Fruit fly (Drosophila melanogaster) whole organism, embryonic: ENCODE data around the gene LSm7.

ENCODE experiments used
- Atf6 ChIP-seq: fragments of 200-800 bp; sonication (Bioruptor generic); IDR thresholded peaks from 2 replicates; pipeline ENCODE4 v1.3.6; 2022; ENCODE audit warnings: missing biosample characterization, missing genetic modification characterization
- CG10274 ChIP-seq: fragments of 200-800 bp; sonication (Bioruptor generic); optimal IDR thresholded peaks from 3 replicates; lab custom pipeline; 2017; ENCODE audit warnings: missing biosample characterization, mild to moderate bottlenecking, missing genetic modification characterization
- CG10959 ChIP-seq: fragments of 200-800 bp; sonication (Bioruptor generic); IDR thresholded peaks from 2 replicates; pipeline ENCODE4 v1.3.6; 2022; ENCODE audit warnings: missing biosample characterization, missing genetic modification characterization
- CG12236 ChIP-seq: fragments of 200-800 bp; sonication (Bioruptor generic); optimal IDR thresholded peaks from 2 replicates; lab custom pipeline; 2016; ENCODE audit warnings: missing biosample characterization, missing genetic modification characterization
- CG12299 ChIP-seq: fragments of 200-800 bp; sonication (Bioruptor generic); optimal IDR thresholded peaks from 2 replicates; lab custom pipeline; 2018; ENCODE audit warnings: missing biosample characterization, mild to moderate bottlenecking, missing genetic modification characterization
- CG12769 ChIP-seq: fragments of 200-800 bp; sonication (Bioruptor generic); optimal IDR thresholded peaks from 2 replicates; lab custom pipeline; 2019; ENCODE audit warnings: missing biosample characterization, mild to moderate bottlenecking, missing genetic modification characterization, moderate library complexity
- CG12942 ChIP-seq: fragments of 200-800 bp; sonication (Bioruptor generic); optimal IDR thresholded peaks from 3 replicates; lab custom pipeline; 2016; ENCODE audit warnings: missing biosample characterization, missing genetic modification characterization
- CG13894 ChIP-seq: fragments of 200-800 bp; sonication (Bioruptor generic); optimal IDR thresholded peaks from 3 replicates; lab custom pipeline; 2018; ENCODE audit warnings: missing biosample characterization, mild to moderate bottlenecking, missing genetic modification characterization, moderate library complexity
- CG16815 ChIP-seq: fragments of 200-800 bp; sonication (Bioruptor generic); optimal IDR thresholded peaks from 3 replicates; lab custom pipeline; 2017; ENCODE audit warnings: missing biosample characterization, mild to moderate bottlenecking, missing genetic modification characterization
- CG17912 ChIP-seq: fragments of 200-800 bp; sonication (Bioruptor generic); optimal IDR thresholded peaks from 2 replicates; lab custom pipeline; 2018; ENCODE audit warnings: missing biosample characterization, mild to moderate bottlenecking, missing genetic modification characterization
- CG1792 ChIP-seq: fragments of 200-800 bp; sonication (Bioruptor generic); optimal IDR thresholded peaks from 2 replicates; lab custom pipeline; 2016; ENCODE audit warnings: missing biosample characterization, missing genetic modification characterization
- CG18619 ChIP-seq: fragments of 200-800 bp; sonication (Bioruptor generic); optimal IDR thresholded peaks from 3 replicates; lab custom pipeline; 2017; ENCODE audit warnings: missing biosample characterization, mild to moderate bottlenecking, missing genetic modification characterization
- CG2116 ChIP-seq: fragments of 200-800 bp; sonication (Bioruptor generic); optimal IDR thresholded peaks from 3 replicates; lab custom pipeline; 2018; ENCODE audit warnings: missing biosample characterization, mild to moderate bottlenecking, missing genetic modification characterization
- CG2199 ChIP-seq: fragments of 200-800 bp; sonication (Bioruptor generic); IDR thresholded peaks from 3 replicates; pipeline ENCODE4 v1.3.6; 2022; ENCODE audit warnings: missing biosample characterization, missing genetic modification characterization
- CG2202 ChIP-seq: fragments of 200-800 bp; sonication (Bioruptor generic); optimal IDR thresholded peaks from 2 replicates; lab custom pipeline; 2018; ENCODE audit warnings: missing biosample characterization, mild to moderate bottlenecking, missing genetic modification characterization
- CG30403 ChIP-seq: fragments of 200-800 bp; sonication (Bioruptor generic); optimal IDR thresholded peaks from 3 replicates; lab custom pipeline; 2016; ENCODE audit warnings: missing biosample characterization, missing genetic modification characterization
- CG32772 ChIP-seq: fragments of 200-800 bp; sonication (Bioruptor generic); IDR thresholded peaks from 2 replicates; pipeline ENCODE4 v1.3.6; 2022; ENCODE audit warnings: missing biosample characterization, missing genetic modification characterization
- CG4424 ChIP-seq: fragments of 200-800 bp; sonication (Bioruptor generic); optimal IDR thresholded peaks from 3 replicates; lab custom pipeline; 2016; ENCODE audit warnings: missing biosample characterization, missing genetic modification characterization
- CG4730 ChIP-seq: fragments of 200-800 bp; sonication (Bioruptor generic); IDR thresholded peaks from 2 replicates; pipeline ENCODE4 v1.3.6; 2022; ENCODE audit warnings: missing biosample characterization, missing genetic modification characterization
- CG7745 ChIP-seq: fragments of 200-800 bp; sonication (Bioruptor generic); optimal IDR thresholded peaks from 2 replicates; lab custom pipeline; 2018; ENCODE audit warnings: missing biosample characterization, mild to moderate bottlenecking, missing genetic modification characterization, moderate library complexity
- Dbx ChIP-seq: fragments of 200-800 bp; sonication (Bioruptor generic); IDR thresholded peaks from 3 replicates; pipeline ENCODE4 v1.3.6; 2022; ENCODE audit warnings: missing biosample characterization, missing genetic modification characterization
- Gsc ChIP-seq: fragments of 200-800 bp; sonication (Bioruptor generic); IDR thresholded peaks from 2 replicates; pipeline ENCODE4 v1.3.6; 2022; ENCODE audit warnings: missing biosample characterization, missing genetic modification characterization
- HmgZ ChIP-seq: fragments of 200-800 bp; sonication (Bioruptor generic); optimal IDR thresholded peaks from 2 replicates; lab custom pipeline; 2018; ENCODE audit warnings: missing biosample characterization, mild to moderate bottlenecking, missing genetic modification characterization
- Mad ChIP-seq: fragments of 200-800 bp; sonication (Bioruptor generic); optimal IDR thresholded peaks from 2 replicates; lab custom pipeline; 2016; ENCODE audit warnings: missing biosample characterization, missing genetic modification characterization
- Myb ChIP-seq: fragments of 200-800 bp; sonication (Bioruptor generic); optimal IDR thresholded peaks from 2 replicates; lab custom pipeline; 2016; ENCODE audit warnings: missing biosample characterization, missing genetic modification characterization
- NC2α ChIP-seq: fragments of 200-800 bp; sonication (Bioruptor generic); optimal IDR thresholded peaks from 2 replicates; lab custom pipeline; 2016; ENCODE audit warnings: missing biosample characterization, missing genetic modification characterization
- Oaz ChIP-seq: fragments of 200-800 bp; sonication (Bioruptor generic); IDR thresholded peaks from 2 replicates; pipeline ENCODE4 v1.3.6; 2022; ENCODE audit warnings: missing biosample characterization, missing genetic modification characterization
- Trl ChIP-seq, 3 experiments: fragments of >200 bp in 2 of 3; fragments of 200-800 bp in 1 of 3; sonication (Bioruptor generic) in 1 of 3; optimal IDR thresholded peaks; 2 replicates in 1 of 3; 3 replicates in 2 of 3; lab custom pipeline; 2016 to 2017; ENCODE audit warnings: missing biosample characterization in 1 of 3, missing genetic modification characterization in 1 of 3
- abd-A ChIP-seq: fragments of 200-800 bp; sonication (Bioruptor generic); optimal IDR thresholded peaks from 3 replicates; lab custom pipeline; 2019; ENCODE audit warnings: missing biosample characterization, mild to moderate bottlenecking, missing genetic modification characterization, moderate library complexity
- ara ChIP-seq: fragments of 200-800 bp; sonication (Bioruptor generic); IDR thresholded peaks from 2 replicates; pipeline ENCODE4 v1.3.6; 2022; ENCODE audit warnings: missing biosample characterization, missing genetic modification characterization
- bbx ChIP-seq: fragments of 200-800 bp; sonication (Bioruptor generic); IDR thresholded peaks from 2 replicates; pipeline ENCODE4 v1.3.6; 2022; ENCODE audit warnings: missing biosample characterization, missing genetic modification characterization; ENCODE audit not compliant: partially characterized antibody
- btn ChIP-seq: fragments of 200-800 bp; sonication (Bioruptor generic); optimal IDR thresholded peaks from 2 replicates; lab custom pipeline; 2016; ENCODE audit warnings: missing biosample characterization, missing genetic modification characterization
- corto ChIP-seq: fragments of 200-800 bp; sonication (Bioruptor generic); optimal IDR thresholded peaks from 2 replicates; lab custom pipeline; 2016; ENCODE audit warnings: missing biosample characterization, mild to moderate bottlenecking, missing genetic modification characterization, moderate library complexity
- croc ChIP-seq: fragments of 200-800 bp; sonication (Bioruptor generic); conservative IDR thresholded peaks from 3 replicates; pipeline ENCODE4 v1.3.6; 2022; ENCODE audit warnings: missing biosample characterization, missing genetic modification characterization
- dysf ChIP-seq: fragments of 200-800 bp; sonication (Bioruptor generic); IDR thresholded peaks from 3 replicates; pipeline ENCODE4 v1.3.6; 2022; ENCODE audit warnings: missing biosample characterization, missing genetic modification characterization
- fd3F ChIP-seq: fragments of 200-800 bp; sonication (Bioruptor generic); optimal IDR thresholded peaks from 2 replicates; lab custom pipeline; 2018; ENCODE audit warnings: missing biosample characterization, mild to moderate bottlenecking, missing genetic modification characterization, moderate library complexity
- fru ChIP-seq: fragments of >200 bp; optimal IDR thresholded peaks from 2 replicates; lab custom pipeline; 2017
- gcm2 ChIP-seq: fragments of 200-800 bp; sonication (Bioruptor generic); optimal IDR thresholded peaks from 2 replicates; lab custom pipeline; 2016; ENCODE audit warnings: missing biosample characterization, missing genetic modification characterization
- insv ChIP-seq, 2 experiments: fragments of 200-800 bp; sonication (Bioruptor generic); optimal IDR thresholded peaks; 3 replicates each; lab custom pipeline; 2016 to 2018; ENCODE audit warnings: missing biosample characterization in 2 of 2, missing genetic modification characterization in 2 of 2
- kay ChIP-seq: fragments of 200-800 bp; sonication (Bioruptor generic); optimal IDR thresholded peaks from 2 replicates; lab custom pipeline; 2016; ENCODE audit warnings: missing biosample characterization, missing genetic modification characterization
- mam ChIP-seq: fragments of 200-800 bp; sonication (Bioruptor generic); optimal IDR thresholded peaks from 3 replicates; lab custom pipeline; 2016; ENCODE audit warnings: missing biosample characterization, missing genetic modification characterization
- nerfin-1 ChIP-seq: fragments of 200-800 bp; sonication (Bioruptor generic); optimal IDR thresholded peaks from 3 replicates; lab custom pipeline; 2019; ENCODE audit warnings: missing biosample characterization, mild to moderate bottlenecking, missing genetic modification characterization, moderate library complexity
- pnt ChIP-seq: fragments of 200-800 bp; sonication (Bioruptor generic); optimal IDR thresholded peaks from 3 replicates; lab custom pipeline; 2016; ENCODE audit warnings: missing biosample characterization, missing genetic modification characterization
- run ChIP-seq: fragments of 200-800 bp; sonication (Bioruptor generic); optimal IDR thresholded peaks from 3 replicates; lab custom pipeline; 2018; ENCODE audit warnings: missing biosample characterization, mild to moderate bottlenecking, missing genetic modification characterization
- slou ChIP-seq: fragments of 200-800 bp; sonication (Bioruptor generic); optimal IDR thresholded peaks from 3 replicates; lab custom pipeline; 2016; ENCODE audit warnings: missing biosample characterization, missing genetic modification characterization
- so ChIP-seq: fragments of 200-800 bp; sonication (Bioruptor generic); IDR thresholded peaks from 3 replicates; pipeline ENCODE4 v1.3.6; 2022; ENCODE audit warnings: missing biosample characterization, missing genetic modification characterization
- sug ChIP-seq: fragments of 200-800 bp; optimal IDR thresholded peaks from 2 replicates; lab custom pipeline; 2019; ENCODE audit warnings: missing biosample characterization, mild to moderate bottlenecking, missing genetic modification characterization, moderate library complexity
- tna ChIP-seq: fragments of 200-800 bp; sonication (Bioruptor generic); IDR thresholded peaks from 2 replicates; pipeline ENCODE4 v1.3.6; 2022; ENCODE audit warnings: missing biosample characterization, missing genetic modification characterization; ENCODE audit not compliant: partially characterized antibody
- trh ChIP-seq: fragments of 200-800 bp; sonication (Bioruptor generic); optimal IDR thresholded peaks from 2 replicates; lab custom pipeline; 2016; ENCODE audit warnings: missing biosample characterization, missing genetic modification characterization
- wek ChIP-seq: fragments of 200-800 bp; sonication (Bioruptor generic); optimal IDR thresholded peaks from 3 replicates; lab custom pipeline; 2018; ENCODE audit warnings: missing biosample characterization, mild to moderate bottlenecking, missing genetic modification characterization, moderate library complexity
- zen2 ChIP-seq: fragments of 200-800 bp; sonication (Bioruptor generic); IDR thresholded peaks from 3 replicates; pipeline ENCODE4 v1.3.6; 2022; ENCODE audit warnings: missing biosample characterization, missing genetic modification characterization; ENCODE audit not compliant: partially characterized antibody
- zf30C ChIP-seq: fragments of 200-800 bp; sonication (Bioruptor generic); optimal IDR thresholded peaks from 3 replicates; lab custom pipeline; 2018; ENCODE audit warnings: missing biosample characterization, mild to moderate bottlenecking, missing genetic modification characterization

Gene LSm7

DNA sequence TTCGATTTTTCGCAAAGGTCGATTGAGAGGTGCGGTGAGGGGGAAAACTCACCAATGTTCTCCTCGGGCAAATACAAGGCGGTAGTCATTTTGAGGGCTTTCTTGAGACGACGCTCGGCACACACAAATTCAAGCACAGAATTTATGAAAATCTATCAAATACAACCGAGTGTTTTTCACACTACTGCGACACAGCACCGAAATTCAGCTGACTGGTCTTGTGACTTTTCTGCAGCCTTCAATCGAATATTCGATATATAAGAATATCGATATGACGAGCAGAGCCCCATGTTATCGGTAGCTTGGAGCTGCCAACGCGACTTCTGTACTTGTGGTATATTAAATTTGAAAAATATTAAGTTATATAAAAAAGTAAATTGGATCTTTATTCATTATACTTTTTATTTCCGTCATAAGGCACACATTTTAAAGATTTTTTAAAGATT lies 15.3 kb downstream of the LSm7 start, which contains the start of gene VhaSFD (continued):
- TF ChIP-seq CG2199 (GFP tag; lab: Robert Waterston, UW) (no peak), HmgZ (tag; lab: Kevin White, UChicago) (peak; percentile 57), CG12769 (tag; lab: Kevin White, UChicago) (no peak), CG32772 (GFP tag; lab: Robert Waterston, UW) (no peak), nerfin-1 (tag; lab: Kevin White, UChicago) (peak; percentile 5), CG10274 (GFP tag; lab: Kevin White, UChicago) (no peak), CG16815 (no peak), Mad (GFP tag; lab: Kevin White, UChicago) (no peak), bbx (peak; percentile 73), btn (no peak), fd3F (peak; percentile 16), CG4730 (GFP tag; lab: Robert Waterston, UW) (no peak), tna (GFP tag; lab: Robert Waterston, UW) (peak; percentile 32; the same call in 1 of the 2 replicates), kay (GFP tag; lab: Kevin White, UChicago) (peak; percentile 2), CG17912 (GFP tag; lab: Kevin White, UChicago) (no peak), CG18619 (no peak), CG4424 (GFP tag; lab: Kevin White, UChicago) (no peak), Dbx (GFP tag; lab: Robert Waterston, UW) (0 out of 3 replicates have a peak, but pooled peaks have one; percentile 14), trh (GFP tag; lab: Kevin White, UChicago) (no peak), Atf6 (GFP tag; lab: Robert Waterston, UW) (no peak), dysf (no peak; the same call in 2 of the 3 replicates), mam (GFP tag; lab: Kevin White, UChicago) (no peak), so (GFP tag; lab: Robert Waterston, UW) (0 out of 3 replicates have a peak, but pooled peaks have one; percentile 22), zf30C (GFP tag; lab: Kevin White, UChicago) (no peak), CG2202 (tag; lab: Kevin White, UChicago) (no peak), pnt (no peak), CG12942 (no peak), CG12299 (no peak), wek (no peak), ara (GFP tag; lab: Robert Waterston, UW) (no peak), Myb (GFP tag; lab: Kevin White, UChicago) (peak; percentile 3), Gsc (GFP tag; lab: Robert Waterston, UW) (no peak), abd-A (tag; lab: Kevin White, UChicago) (no peak), fru (no peak), croc (GFP tag; lab: Robert Waterston, UW) (no peak), insv (GFP tag; optimal IDR thresholded peaks at IDR 0.05; lab: Kevin White, UChicago) (no peak), CG13894 (tag; lab: Kevin White, UChicago) (no peak), CG1792 (GFP tag; lab: Kevin White, UChicago) (no peak), gcm2 (GFP tag; lab: Kevin White, UChicago) (no peak), run (tag; lab: Kevin White, UChicago) (no peak), CG2116 (GFP tag; lab: Kevin White, UChicago) (peak; percentile 88), zen2 (GFP tag; lab: Robert Waterston, UW) (no peak; the same call in 2 of the 3 replicates), Trl (optimal IDR thresholded peaks at IDR 0.05; lab: Kevin White, UChicago) (no peak), Trl (GFP tag; optimal IDR thresholded peaks at IDR 0.05; lab: Kevin White, UChicago) (no peak), NC2α (no peak), Oaz (GFP tag; lab: Robert Waterston, UW) (no peak), slou (no peak), CG10959 (GFP tag; lab: Robert Waterston, UW) (no peak), CG30403 (GFP tag; lab: Kevin White, UChicago) (peak; percentile 39), CG12236 (GFP tag; lab: Kevin White, UChicago) (no peak), CG7745 (tag; lab: Kevin White, UChicago) (no peak), corto (GFP tag; lab: Kevin White, UChicago) (no peak), sug (tag; lab: Kevin White, UChicago) (peak; percentile 62)
